Fruit fly (Drosophila melanogaster) whole organism, embryonic: ENCODE data around the gene nolo.
A peak's percentile ranks its signal among the peaks of the same experiment; 100 is the strongest.

Source experiments
- Awh ChIP-seq: fragments of 200-800 bp; sonication (Bioruptor generic); IDR thresholded peaks from 2 replicates; pipeline ENCODE4, ENCODE4 v1.3.6; 2022; ENCODE audit warnings: missing biosample characterization, missing genetic modification characterization
- CG10543 ChIP-seq: fragments of 200-800 bp; sonication (Bioruptor generic); optimal IDR thresholded peaks from 3 replicates; lab custom pipeline; 2017; ENCODE audit warnings: missing biosample characterization, mild to moderate bottlenecking, missing genetic modification characterization, moderate library complexity
- CG11093 ChIP-seq: fragments of 200-800 bp; sonication (Bioruptor generic); IDR thresholded peaks from 3 replicates; pipeline ENCODE4 v1.3.6; 2022; ENCODE audit warnings: missing biosample characterization, missing genetic modification characterization
- CG13775 ChIP-seq: fragments of 200-800 bp; sonication (Bioruptor generic); optimal IDR thresholded peaks from 3 replicates; lab custom pipeline; 2017; ENCODE audit warnings: missing biosample characterization, mild to moderate bottlenecking, missing genetic modification characterization
- CG17328 ChIP-seq: fragments of 200-800 bp; sonication (Bioruptor generic); IDR thresholded peaks from 2 replicates; pipeline ENCODE4 v1.3.6; 2022; ENCODE audit warnings: missing biosample characterization, missing genetic modification characterization
- CG17361 ChIP-seq: fragments of 200-800 bp; sonication (Bioruptor generic); IDR thresholded peaks from 3 replicates; pipeline ENCODE4 v1.3.6; 2022; ENCODE audit warnings: missing biosample characterization, missing genetic modification characterization
- CG18599 ChIP-seq: fragments of 200-800 bp; sonication (Bioruptor generic); optimal IDR thresholded peaks from 3 replicates; lab custom pipeline; 2017; ENCODE audit warnings: missing biosample characterization, missing genetic modification characterization, mild to moderate bottlenecking, moderate library complexity, missing genetic modification reagents
- CG2129 ChIP-seq: fragments of 200-800 bp; sonication (Bioruptor generic); IDR thresholded peaks from 2 replicates; pipeline ENCODE4 v1.3.6; 2022; ENCODE audit warnings: missing biosample characterization, missing genetic modification characterization; ENCODE audit not compliant: partially characterized antibody
- CG2875 ChIP-seq: fragments of 200-800 bp; sonication (Bioruptor generic); optimal IDR thresholded peaks from 2 replicates; lab custom pipeline; 2017; ENCODE audit warnings: missing biosample characterization, mild to moderate bottlenecking, missing genetic modification characterization, missing genetic modification reagents
- CG30020 ChIP-seq: fragments of 200-800 bp; optimal IDR thresholded peaks from 2 replicates; lab custom pipeline; 2019; ENCODE audit warnings: missing biosample characterization, mild to moderate bottlenecking, missing genetic modification characterization, moderate library complexity
- CG30403 ChIP-seq: fragments of 200-800 bp; sonication (Bioruptor generic); optimal IDR thresholded peaks from 3 replicates; lab custom pipeline; 2016; ENCODE audit warnings: missing biosample characterization, missing genetic modification characterization
- CG31365 ChIP-seq: fragments of 200-800 bp; sonication (Bioruptor generic); optimal IDR thresholded peaks from 2 replicates; lab custom pipeline; 2018; ENCODE audit warnings: missing biosample characterization, mild to moderate bottlenecking, missing genetic modification characterization
- CG32772 ChIP-seq: fragments of 200-800 bp; sonication (Bioruptor generic); IDR thresholded peaks from 2 replicates; pipeline ENCODE4 v1.3.6; 2022; ENCODE audit warnings: missing biosample characterization, missing genetic modification characterization
- CG3847 ChIP-seq: fragments of 200-800 bp; sonication (Bioruptor generic); IDR thresholded peaks from 2 replicates; pipeline ENCODE4 v1.3.6; 2022; ENCODE audit warnings: missing biosample characterization, missing genetic modification characterization
- CG7372 ChIP-seq: fragments of 200-800 bp; sonication (Bioruptor generic); IDR thresholded peaks from 2 replicates; pipeline ENCODE4 v1.3.6; 2022; ENCODE audit warnings: missing biosample characterization, missing genetic modification characterization
- D19B ChIP-seq: fragments of 200-800 bp; sonication (Bioruptor generic); optimal IDR thresholded peaks from 2 replicates; lab custom pipeline; 2017; ENCODE audit warnings: missing biosample characterization, mild to moderate bottlenecking, missing genetic modification characterization
- Dip3 ChIP-seq: fragments of 200-800 bp; sonication (Bioruptor generic); optimal IDR thresholded peaks from 3 replicates; lab custom pipeline; 2016; ENCODE audit warnings: missing biosample characterization, missing genetic modification characterization
- Dref ChIP-seq: fragments of 200-800 bp; sonication (Bioruptor generic); IDR thresholded peaks from 2 replicates; pipeline ENCODE4 v1.3.6; 2022; ENCODE audit warnings: missing biosample characterization, missing genetic modification characterization
- ERR ChIP-seq: fragments of 200-800 bp; sonication (Bioruptor generic); optimal IDR thresholded peaks from 2 replicates; lab custom pipeline; 2016; ENCODE audit warnings: missing biosample characterization, missing genetic modification characterization
- Fer1 ChIP-seq: fragments of 200-800 bp; sonication (Bioruptor generic); optimal IDR thresholded peaks from 2 replicates; lab custom pipeline; 2017; ENCODE audit warnings: missing biosample characterization, mild to moderate bottlenecking, missing genetic modification characterization
- HLH4C ChIP-seq: fragments of 200-800 bp; sonication (Bioruptor generic); IDR thresholded peaks from 3 replicates; pipeline ENCODE4 v1.3.6; 2022; ENCODE audit warnings: missing biosample characterization, missing genetic modification characterization; ENCODE audit not compliant: partially characterized antibody
- Hmr ChIP-seq: fragments of 200-800 bp; sonication (Bioruptor generic); optimal IDR thresholded peaks from 3 replicates; lab custom pipeline; 2017; ENCODE audit warnings: mild to moderate bottlenecking, missing biosample characterization, missing genetic modification reagents, missing genetic modification characterization
- Hmx ChIP-seq: fragments of 200-800 bp; sonication (Bioruptor generic); optimal IDR thresholded peaks from 2 replicates; lab custom pipeline; 2016; ENCODE audit warnings: missing biosample characterization, missing genetic modification characterization
- Hr51 ChIP-seq, 2 experiments: fragments of 200-800 bp; sonication (Bioruptor generic); optimal IDR thresholded peaks; 2 replicates in 1 of 2; 3 replicates in 1 of 2; lab custom pipeline; 2016 to 2018; ENCODE audit warnings: missing biosample characterization in 2 of 2, missing genetic modification characterization in 2 of 2, mild to moderate bottlenecking in 1 of 2, moderate library complexity in 1 of 2
- Med ChIP-seq: fragments of 200-800 bp; sonication (Bioruptor generic); peaks from one replicate; lab custom pipeline; 2016; ENCODE audit warnings: missing biosample characterization, missing genetic modification characterization, mild to moderate bottlenecking, inconsistent platforms, moderate library complexity
- Nf-YB ChIP-seq: fragments of 200-800 bp; sonication (Bioruptor generic); optimal IDR thresholded peaks from 3 replicates; lab custom pipeline; 2019; ENCODE audit warnings: missing biosample characterization, mild to moderate bottlenecking, missing genetic modification characterization, moderate library complexity
- Nf-YC ChIP-seq: fragments of 200-800 bp; optimal IDR thresholded peaks from 3 replicates; lab custom pipeline; 2019; ENCODE audit warnings: missing biosample characterization, mild to moderate bottlenecking, missing genetic modification characterization, moderate library complexity
- Ravus ChIP-seq: fragments of 200-800 bp; sonication (Bioruptor generic); IDR thresholded peaks from 2 replicates; pipeline ENCODE4 v1.3.6; 2022; ENCODE audit warnings: missing biosample characterization, missing genetic modification characterization
- Six4 ChIP-seq: fragments of 200-800 bp; sonication (Bioruptor generic); optimal IDR thresholded peaks from 2 replicates; lab custom pipeline; 2016; ENCODE audit warnings: missing biosample characterization, missing genetic modification characterization
- Sox102F ChIP-seq: fragments of 200-800 bp; sonication (Bioruptor generic); optimal IDR thresholded peaks from 2 replicates; lab custom pipeline; 2018; ENCODE audit warnings: missing biosample characterization, mild to moderate bottlenecking, missing genetic modification characterization, moderate library complexity
- Spps ChIP-seq: fragments of 200-800 bp; sonication (Bioruptor generic); optimal IDR thresholded peaks from 2 replicates; lab custom pipeline; 2018; ENCODE audit warnings: missing biosample characterization, mild to moderate bottlenecking, missing genetic modification characterization
- TFAM ChIP-seq: fragments of 200-800 bp; sonication (Bioruptor generic); optimal IDR thresholded peaks from 2 replicates; lab custom pipeline; 2017; ENCODE audit warnings: missing biosample characterization, missing genetic modification characterization, inconsistent platforms
- Tbp ChIP-seq: fragments of >200 bp; optimal IDR thresholded peaks from 2 replicates; lab custom pipeline; 2018; ENCODE audit warnings: missing biosample characterization, missing genetic modification characterization
- ac ChIP-seq: fragments of 200-800 bp; sonication (Bioruptor generic); optimal IDR thresholded peaks from 3 replicates; lab custom pipeline; 2017; ENCODE audit warnings: missing biosample characterization, mild to moderate bottlenecking, missing genetic modification characterization
- aop ChIP-seq: fragments of 200-800 bp; sonication (Bioruptor generic); IDR thresholded peaks from 2 replicates; pipeline ENCODE4 v1.3.6; 2022; ENCODE audit warnings: missing biosample characterization, missing genetic modification characterization
- ara ChIP-seq: fragments of 200-800 bp; sonication (Bioruptor generic); IDR thresholded peaks from 2 replicates; pipeline ENCODE4 v1.3.6; 2022; ENCODE audit warnings: missing biosample characterization, missing genetic modification characterization
- bab2 ChIP-seq: fragments of 200-800 bp; sonication (Bioruptor generic); optimal IDR thresholded peaks from 2 replicates; lab custom pipeline; 2016; ENCODE audit warnings: missing biosample characterization, missing genetic modification characterization
- bsh ChIP-seq, 2 experiments: fragments of 200-800 bp; sonication (Bioruptor generic); optimal IDR thresholded peaks; 2 replicates each; lab custom pipeline; 2017 to 2018; ENCODE audit warnings: mild to moderate bottlenecking in 2 of 2, missing biosample characterization in 2 of 2, missing genetic modification characterization in 2 of 2, moderate library complexity in 1 of 2
- esg ChIP-seq: fragments of 200-800 bp; sonication (Bioruptor generic); conservative IDR thresholded peaks from 2 replicates; pipeline ENCODE4 v1.3.6; 2022; ENCODE audit warnings: missing biosample characterization, missing genetic modification characterization
- eve ChIP-seq, 2 experiments: fragments of >200 bp; optimal IDR thresholded peaks; 2 replicates each; lab custom pipeline; 2017; ENCODE audit warnings: missing biosample characterization in 2 of 2, missing genetic modification characterization in 2 of 2
- fd102C ChIP-seq: fragments of 200-800 bp; sonication (Bioruptor generic); optimal IDR thresholded peaks from 2 replicates; lab custom pipeline; 2018; ENCODE audit warnings: missing biosample characterization, mild to moderate bottlenecking, missing genetic modification characterization, moderate library complexity
- fd64A ChIP-seq: fragments of 200-800 bp; sonication (Bioruptor generic); optimal IDR thresholded peaks from 3 replicates; lab custom pipeline; 2018; ENCODE audit warnings: missing biosample characterization, mild to moderate bottlenecking, missing genetic modification characterization
- ham ChIP-seq: fragments of 200-800 bp; sonication (Bioruptor generic); IDR thresholded peaks from 2 replicates; pipeline ENCODE4 v1.3.6; 2022; ENCODE audit warnings: missing biosample characterization, missing genetic modification characterization
- knrl ChIP-seq: fragments of 200-800 bp; sonication (Bioruptor generic); IDR thresholded peaks from 3 replicates; pipeline ENCODE4 v1.3.6; 2022; ENCODE audit warnings: missing biosample characterization, missing genetic modification characterization; ENCODE audit not compliant: partially characterized antibody
- lmd ChIP-seq: fragments of 200-800 bp; sonication (Bioruptor generic); IDR thresholded peaks from 2 replicates; pipeline ENCODE4 v1.3.6; 2022; ENCODE audit warnings: missing biosample characterization, missing genetic modification characterization
- mirr ChIP-seq: fragments of 200-800 bp; sonication (Bioruptor generic); optimal IDR thresholded peaks from 3 replicates; lab custom pipeline; 2018; ENCODE audit warnings: missing biosample characterization, mild to moderate bottlenecking, missing genetic modification characterization
- repo ChIP-seq: fragments of 200-800 bp; sonication (Bioruptor generic); optimal IDR thresholded peaks from 2 replicates; lab custom pipeline; 2016; ENCODE audit warnings: missing biosample characterization, missing genetic modification characterization
- schlank ChIP-seq: fragments of 200-800 bp; sonication (Bioruptor generic); optimal IDR thresholded peaks from 2 replicates; lab custom pipeline; 2018; ENCODE audit warnings: missing biosample characterization, mild to moderate bottlenecking, missing genetic modification characterization
- sim ChIP-seq: fragments of 200-800 bp; sonication (Bioruptor generic); IDR thresholded peaks from 2 replicates; pipeline ENCODE4 v1.3.6; 2022; ENCODE audit warnings: missing biosample characterization, missing genetic modification characterization

Gene nolo

dm6 chr2L:21757264-21758066 is 73.6 kb downstream of the nolo start, which contains the start of the genes step and CG1416 (continued):
- TF ChIP-seq bab2 (GFP tag; lab: Kevin White, UChicago): peak; percentile 55
- peak; percentile 29 for TF ChIP-seq D19B (GFP tag; lab: Kevin White, UChicago)
- no peak; the same call in 1 of the 3 replicates for TF ChIP-seq HLH4C (GFP tag; lab: Robert Waterston, UW)
- TF ChIP-seq Med: peak; percentile 91
- TF ChIP-seq Ravus (GFP tag; lab: Robert Waterston, UW): no peak
- TF ChIP-seq CG2875 (GFP tag; lab: Kevin White, UChicago): no peak
- TF ChIP-seq aop: no peak
- no peak for TF ChIP-seq Nf-YB (GFP tag; lab: Kevin White, UChicago)
- 0 out of 2 replicates have a peak, but pooled peaks have one; percentile 26 for TF ChIP-seq CG2129
- no peak; the same call in 1 of the 3 replicates for TF ChIP-seq knrl (GFP tag; lab: Robert Waterston, UW)
- no peak for TF ChIP-seq sim (GFP tag; lab: Robert Waterston, UW)
- TF ChIP-seq CG17361 (GFP tag; lab: Robert Waterston, UW): peak; percentile 87
- peak; percentile 45; the same call in 1 of the 2 replicates for TF ChIP-seq esg
- TF ChIP-seq Hmx (GFP tag; lab: Kevin White, UChicago): no peak
- TF ChIP-seq CG32772 (GFP tag; lab: Robert Waterston, UW): no peak; the same call in 1 of the 2 replicates
- no peak for TF ChIP-seq ara (GFP tag; lab: Robert Waterston, UW)
- peak; percentile 80 for TF ChIP-seq CG13775 (GFP tag; lab: Kevin White, UChicago)
- no peak for TF ChIP-seq Six4 (GFP tag; lab: Kevin White, UChicago)
- no peak for TF ChIP-seq fd64A
- TF ChIP-seq fd102C (GFP tag; lab: Kevin White, UChicago): no peak
- TF ChIP-seq ac: no peak
- peak in 1 of 2 experiments; percentile 52 for TF ChIP-seq eve (GFP tag; optimal IDR thresholded peaks at IDR 0.05; lab: Kevin White, UChicago)
- peak; percentile 53; the same call in 1 of the 2 replicates for TF ChIP-seq CG7372 (GFP tag; lab: Robert Waterston, UW)
- TF ChIP-seq CG18599 (GFP tag; lab: Kevin White, UChicago): no peak
- TF ChIP-seq TFAM (GFP tag; lab: Kevin White, UChicago): no peak
- peak; percentile 52 for TF ChIP-seq Hmr (GFP tag; lab: Kevin White, UChicago)
- no peak for TF ChIP-seq schlank (tag; lab: Kevin White, UChicago)
- TF ChIP-seq Dip3: peak; percentile 55
- TF ChIP-seq ham (GFP tag; lab: Robert Waterston, UW): no peak; the same call in 1 of the 2 replicates
- TF ChIP-seq Fer1 (GFP tag; lab: Kevin White, UChicago): no peak
- TF ChIP-seq Hr51 (GFP tag; optimal IDR thresholded peaks at IDR 0.05; lab: Kevin White, UChicago): peak in 1 of 2 experiments; percentile 42
- TF ChIP-seq Nf-YC (tag; lab: Kevin White, UChicago): peak; percentile 41
- TF ChIP-seq CG30403 (GFP tag; lab: Kevin White, UChicago): peak; percentile 81
- TF ChIP-seq Sox102F: no peak
- peak; percentile 8 for TF ChIP-seq repo (GFP tag; lab: Kevin White, UChicago)
- TF ChIP-seq CG10543 (GFP tag; lab: Kevin White, UChicago): no peak
- no peak for TF ChIP-seq Tbp
- peak; percentile 96 for TF ChIP-seq CG30020 (tag; lab: Kevin White, UChicago)
- no peak for TF ChIP-seq lmd (GFP tag; lab: Robert Waterston, UW)
- 0 out of 3 replicates have a peak, but pooled peaks have one; percentile 65 for TF ChIP-seq CG11093
- peak; percentile 36; the same call in 1 of the 2 replicates for TF ChIP-seq CG17328 (GFP tag; lab: Robert Waterston, UW)
- no peak; the same call in 1 of the 2 replicates for TF ChIP-seq Dref (GFP tag; lab: Robert Waterston, UW)
- TF ChIP-seq bsh (GFP tag; optimal IDR thresholded peaks at IDR 0.05; lab: Kevin White, UChicago): peak in 1 of 2 experiments; percentile 11
- no peak for TF ChIP-seq mirr (GFP tag; lab: Kevin White, UChicago)
- peak; percentile 55 for TF ChIP-seq CG3847 (GFP tag; lab: Robert Waterston, UW)
- TF ChIP-seq CG31365 (tag; lab: Kevin White, UChicago): no peak
- no peak for TF ChIP-seq ERR (GFP tag; lab: Kevin White, UChicago)
- no peak for TF ChIP-seq Awh (GFP tag; lab: Robert Waterston, UW)
- TF ChIP-seq Spps (tag; lab: Kevin White, UChicago): no peak
